Fruit fly (Drosophila melanogaster) whole organism, embryonic: Measurements from ENCODE around the gene PsGEF.

Experiments used
- ATbp ChIP-seq: fragments of 200-800 bp; sonication (Bioruptor generic); optimal IDR thresholded peaks from 2 replicates; lab custom pipeline; 2017; ENCODE audit warnings: missing biosample characterization, mild to moderate bottlenecking, missing genetic modification characterization, missing genetic modification reagents
- Asciz ChIP-seq: fragments of 200-800 bp; sonication (Bioruptor generic); optimal IDR thresholded peaks from 2 replicates; lab custom pipeline; 2017; ENCODE audit warnings: missing biosample characterization, mild to moderate bottlenecking, missing genetic modification characterization, missing genetic modification reagents
- BEAF-32 ChIP-seq: fragments of 200-800 bp; sonication (Bioruptor generic); optimal IDR thresholded peaks from 3 replicates; lab custom pipeline; 2017; ENCODE audit warnings: missing biosample characterization, missing genetic modification characterization, mild to moderate bottlenecking, moderate library complexity, missing genetic modification reagents
- CG10321 ChIP-seq: fragments of 200-800 bp; sonication (Bioruptor generic); IDR thresholded peaks from 2 replicates; pipeline ENCODE4 v1.3.6; 2022; ENCODE audit warnings: missing biosample characterization, missing genetic modification characterization
- CG10565 ChIP-seq: fragments of 200-800 bp; sonication (Bioruptor generic); optimal IDR thresholded peaks from 3 replicates; lab custom pipeline; 2016; ENCODE audit warnings: missing biosample characterization, mild to moderate bottlenecking, missing genetic modification characterization
- CG10654 ChIP-seq: fragments of 200-800 bp; sonication (Bioruptor generic); optimal IDR thresholded peaks from 2 replicates; lab custom pipeline; 2016; ENCODE audit warnings: missing biosample characterization, missing genetic modification characterization
- CG12104 ChIP-seq: fragments of 200-800 bp; sonication (Bioruptor generic); optimal IDR thresholded peaks from 3 replicates; lab custom pipeline; 2016; ENCODE audit warnings: missing biosample characterization, missing genetic modification characterization
- CG12155 ChIP-seq: fragments of 200-800 bp; sonication (Bioruptor generic); optimal IDR thresholded peaks from 3 replicates; lab custom pipeline; 2016; ENCODE audit warnings: missing biosample characterization, missing genetic modification characterization
- CG15479 ChIP-seq: fragments of 200-800 bp; sonication (Bioruptor generic); optimal IDR thresholded peaks from 3 replicates; lab custom pipeline; 2019; ENCODE audit warnings: missing biosample characterization, mild to moderate bottlenecking, missing genetic modification characterization, moderate library complexity
- CG16863 ChIP-seq: fragments of 200-800 bp; sonication (Bioruptor generic); optimal IDR thresholded peaks from 3 replicates; lab custom pipeline; 2016; ENCODE audit warnings: missing biosample characterization, missing genetic modification characterization
- CG17359 ChIP-seq: fragments of 200-800 bp; sonication (Bioruptor generic); optimal IDR thresholded peaks from 3 replicates; lab custom pipeline; 2018; ENCODE audit warnings: missing biosample characterization, mild to moderate bottlenecking, missing genetic modification characterization, moderate library complexity
- CG17612 ChIP-seq: fragments of 200-800 bp; sonication (Bioruptor generic); IDR thresholded peaks from 2 replicates; pipeline ENCODE4 v1.3.6; 2022; ENCODE audit warnings: missing biosample characterization, missing genetic modification characterization
- CG17829 ChIP-seq: fragments of 200-800 bp; optimal IDR thresholded peaks from 2 replicates; lab custom pipeline; 2019; ENCODE audit warnings: missing biosample characterization, mild to moderate bottlenecking, missing genetic modification characterization, moderate library complexity
- CG18619 ChIP-seq: fragments of 200-800 bp; sonication (Bioruptor generic); optimal IDR thresholded peaks from 3 replicates; lab custom pipeline; 2017; ENCODE audit warnings: missing biosample characterization, mild to moderate bottlenecking, missing genetic modification characterization
- CG2202 ChIP-seq: fragments of 200-800 bp; sonication (Bioruptor generic); optimal IDR thresholded peaks from 2 replicates; lab custom pipeline; 2018; ENCODE audit warnings: missing biosample characterization, mild to moderate bottlenecking, missing genetic modification characterization
- CG30431 ChIP-seq: fragments of 200-800 bp; sonication (Bioruptor generic); optimal IDR thresholded peaks from 2 replicates; lab custom pipeline; 2017; ENCODE audit warnings: missing biosample characterization, missing genetic modification characterization
- CG7928 ChIP-seq: fragments of 200-800 bp; sonication (Bioruptor generic); optimal IDR thresholded peaks from 2 replicates; lab custom pipeline; 2017; ENCODE audit warnings: missing biosample characterization, mild to moderate bottlenecking, missing genetic modification characterization
- CG7987 ChIP-seq: fragments of 200-800 bp; sonication (Bioruptor generic); optimal IDR thresholded peaks from 2 replicates; lab custom pipeline; 2018; ENCODE audit warnings: missing biosample characterization, mild to moderate bottlenecking, missing genetic modification characterization, moderate library complexity
- CG9817 ChIP-seq: fragments of 200-800 bp; sonication (Bioruptor generic); optimal IDR thresholded peaks from 2 replicates; lab custom pipeline; 2018; ENCODE audit warnings: missing biosample characterization, mild to moderate bottlenecking, missing genetic modification characterization, moderate library complexity
- Drgx ChIP-seq: fragments of 200-800 bp; sonication (Bioruptor generic); IDR thresholded peaks from 2 replicates; pipeline ENCODE4 v1.3.6; 2022; ENCODE audit warnings: missing biosample characterization, missing genetic modification characterization
- H15 ChIP-seq: fragments of 200-800 bp; sonication (Bioruptor generic); IDR thresholded peaks from 3 replicates; pipeline ENCODE4 v1.3.6; 2022; ENCODE audit warnings: missing biosample characterization, missing genetic modification characterization
- Hand ChIP-seq: fragments of 200-800 bp; sonication (Bioruptor generic); optimal IDR thresholded peaks from 2 replicates; lab custom pipeline; 2017; ENCODE audit warnings: mild to moderate bottlenecking, missing biosample characterization, missing genetic modification reagents, missing genetic modification characterization
- Hey ChIP-seq: fragments of 200-800 bp; sonication (Bioruptor generic); optimal IDR thresholded peaks from 3 replicates; lab custom pipeline; 2018; ENCODE audit warnings: missing biosample characterization, mild to moderate bottlenecking, missing genetic modification characterization
- Hr39 ChIP-seq: fragments of >200 bp; optimal IDR thresholded peaks from 2 replicates; lab custom pipeline; 2017
- Hr51 ChIP-seq, 2 experiments: fragments of 200-800 bp; sonication (Bioruptor generic); optimal IDR thresholded peaks; 2 replicates in 1 of 2; 3 replicates in 1 of 2; lab custom pipeline; 2016 to 2018; ENCODE audit warnings: missing biosample characterization in 2 of 2, missing genetic modification characterization in 2 of 2, mild to moderate bottlenecking in 1 of 2, moderate library complexity in 1 of 2
- Kr ChIP-seq: fragments of 200-800 bp; sonication (Bioruptor generic); optimal IDR thresholded peaks from 2 replicates; lab custom pipeline; 2017; ENCODE audit warnings: missing biosample characterization, mild to moderate bottlenecking, missing genetic modification characterization
- MBD-R2 ChIP-seq: fragments of 200-800 bp; sonication (Bioruptor generic); IDR thresholded peaks from 2 replicates; pipeline ENCODE4 v1.3.6; 2022; ENCODE audit warnings: missing biosample characterization, missing genetic modification characterization
- Med ChIP-seq: fragments of 200-800 bp; sonication (Bioruptor generic); peaks from one replicate; lab custom pipeline; 2016; ENCODE audit warnings: missing biosample characterization, missing genetic modification characterization, mild to moderate bottlenecking, inconsistent platforms, moderate library complexity
- Tbp ChIP-seq: fragments of >200 bp; optimal IDR thresholded peaks from 2 replicates; lab custom pipeline; 2018; ENCODE audit warnings: missing biosample characterization, missing genetic modification characterization
- Vsx1 ChIP-seq: fragments of 200-800 bp; sonication (Bioruptor generic); optimal IDR thresholded peaks from 2 replicates; lab custom pipeline; 2017; ENCODE audit warnings: missing biosample characterization, mild to moderate bottlenecking, missing genetic modification characterization, missing genetic modification reagents
- aop ChIP-seq: fragments of 200-800 bp; sonication (Bioruptor generic); IDR thresholded peaks from 2 replicates; pipeline ENCODE4 v1.3.6; 2022; ENCODE audit warnings: missing biosample characterization, missing genetic modification characterization
- ap ChIP-seq: fragments of 200-800 bp; sonication (Bioruptor generic); IDR thresholded peaks from 2 replicates; pipeline ENCODE4 v1.3.6; 2022; ENCODE audit warnings: missing biosample characterization, missing genetic modification characterization
- az2 ChIP-seq: fragments of 200-800 bp; sonication (Bioruptor generic); optimal IDR thresholded peaks from 3 replicates; lab custom pipeline; 2016; ENCODE audit warnings: missing biosample characterization, missing genetic modification characterization
- cad ChIP-seq: fragments of >200 bp; optimal IDR thresholded peaks from 2 replicates; lab custom pipeline; 2017; ENCODE audit warnings: missing biosample characterization, missing genetic modification characterization
- chm ChIP-seq: fragments of 200-800 bp; sonication (Bioruptor generic); IDR thresholded peaks from 2 replicates; pipeline ENCODE4 v1.3.6; 2022; ENCODE audit warnings: missing biosample characterization, missing genetic modification characterization
- croc ChIP-seq: fragments of 200-800 bp; sonication (Bioruptor generic); conservative IDR thresholded peaks from 3 replicates; pipeline ENCODE4 v1.3.6; 2022; ENCODE audit warnings: missing biosample characterization, missing genetic modification characterization
- ewg ChIP-seq: fragments of 200-800 bp; sonication (Bioruptor generic); optimal IDR thresholded peaks from 3 replicates; lab custom pipeline; 2017; ENCODE audit warnings: mild to moderate bottlenecking, missing biosample characterization, missing genetic modification reagents, missing genetic modification characterization
- hbn ChIP-seq: fragments of 200-800 bp; sonication (Bioruptor generic); IDR thresholded peaks from 2 replicates; pipeline ENCODE4 v1.3.6; 2022; ENCODE audit warnings: missing biosample characterization, missing genetic modification characterization; ENCODE audit not compliant: partially characterized antibody
- ind ChIP-seq: fragments of 200-800 bp; sonication (Bioruptor generic); optimal IDR thresholded peaks from 3 replicates; lab custom pipeline; 2016; ENCODE audit warnings: missing biosample characterization, missing genetic modification characterization
- maf-S ChIP-seq: fragments of 200-800 bp; sonication (Bioruptor generic); optimal IDR thresholded peaks from 2 replicates; lab custom pipeline; 2016; ENCODE audit warnings: missing biosample characterization, missing genetic modification characterization
- org-1 ChIP-seq: fragments of 200-800 bp; sonication (Bioruptor generic); optimal IDR thresholded peaks from 2 replicates; lab custom pipeline; 2017; ENCODE audit warnings: missing biosample characterization, missing genetic modification characterization
- pfk ChIP-seq: fragments of 200-800 bp; sonication (Bioruptor generic); optimal IDR thresholded peaks from 2 replicates; lab custom pipeline; 2018; ENCODE audit warnings: missing biosample characterization, mild to moderate bottlenecking, missing genetic modification characterization, moderate library complexity
- prd ChIP-seq, 3 experiments: fragments of >200 bp in 2 of 3; fragments of 200-800 bp in 1 of 3; sonication (Bioruptor generic) in 1 of 3; optimal IDR thresholded peaks in 2 of 3; IDR thresholded peaks in 1 of 3; 2 replicates in 2 of 3; 3 replicates in 1 of 3; pipeline versions ENCODE4 v1.3.6 to Lab custom; 2017 to 2022; ENCODE audit warnings: missing biosample characterization in 1 of 3, missing genetic modification characterization in 1 of 3
- shn ChIP-seq: fragments of 200-800 bp; sonication (Bioruptor generic); optimal IDR thresholded peaks from 3 replicates; lab custom pipeline; 2016; ENCODE audit warnings: missing biosample characterization, missing genetic modification characterization
- slp2 ChIP-seq: fragments of 200-800 bp; sonication (Bioruptor generic); optimal IDR thresholded peaks from 2 replicates; lab custom pipeline; 2016; ENCODE audit warnings: missing biosample characterization, missing genetic modification characterization
- trem ChIP-seq: fragments of 200-800 bp; optimal IDR thresholded peaks from 3 replicates; lab custom pipeline; 2019; ENCODE audit warnings: missing biosample characterization, mild to moderate bottlenecking, missing genetic modification characterization, moderate library complexity
- vnd ChIP-seq: fragments of 200-800 bp; sonication (Bioruptor generic); IDR thresholded peaks from 3 replicates; pipeline ENCODE4 v1.3.6; 2022; ENCODE audit warnings: missing biosample characterization, missing genetic modification characterization; ENCODE audit not compliant: partially characterized antibody
- wek ChIP-seq: fragments of 200-800 bp; sonication (Bioruptor generic); optimal IDR thresholded peaks from 3 replicates; lab custom pipeline; 2018; ENCODE audit warnings: missing biosample characterization, mild to moderate bottlenecking, missing genetic modification characterization, moderate library complexity
- wor ChIP-seq: fragments of 200-800 bp; sonication (Bioruptor generic); IDR thresholded peaks from 2 replicates; pipeline ENCODE4 v1.3.6; 2022; ENCODE audit warnings: missing biosample characterization, missing genetic modification characterization
- z ChIP-seq: fragments of 200-800 bp; sonication (Bioruptor generic); IDR thresholded peaks from 3 replicates; pipeline ENCODE4 v1.3.6; 2022; ENCODE audit warnings: missing biosample characterization, missing genetic modification characterization
- zfh2 ChIP-seq: fragments of 200-800 bp; sonication (Bioruptor generic); optimal IDR thresholded peaks from 2 replicates; lab custom pipeline; 2016; ENCODE audit warnings: missing biosample characterization, missing genetic modification characterization

The PsGEF gene

dm6 chrX:2329312-2329711 is 58.2 kb downstream of the PsGEF start (continued):
- peak; percentile 55 for TF ChIP-seq ewg
- no peak for TF ChIP-seq vnd (GFP tag; lab: Robert Waterston, UW)
- no peak for TF ChIP-seq Hr39
- peak; percentile 75 for TF ChIP-seq org-1 (GFP tag; lab: Kevin White, UChicago)
- TF ChIP-seq Tbp = no peak
- TF ChIP-seq Hand (GFP tag; lab: Kevin White, UChicago) = peak; percentile 2
- no peak for TF ChIP-seq CG10565 (GFP tag; lab: Kevin White, UChicago)
- no peak for TF ChIP-seq cad
- peak; percentile 72 for TF ChIP-seq wor (GFP tag; lab: Robert Waterston, UW)
- TF ChIP-seq hbn (GFP tag; lab: Robert Waterston, UW) = no peak
- TF ChIP-seq CG7928 = no peak
- TF ChIP-seq CG15479 (GFP tag; lab: Kevin White, UChicago) = no peak
- TF ChIP-seq CG17612 (GFP tag; lab: Robert Waterston, UW) = no peak
- TF ChIP-seq CG30431 (GFP tag; lab: Kevin White, UChicago) = peak; percentile 32
- TF ChIP-seq CG12104 (GFP tag; lab: Kevin White, UChicago) = no peak
- TF ChIP-seq shn (GFP tag; lab: Kevin White, UChicago) = peak; percentile 68
- peak; percentile 72; the same call in 1 of the 2 replicates for TF ChIP-seq chm
- peak; percentile 83 for TF ChIP-seq ATbp
- peak; percentile 29; the same call in 1 of the 2 replicates for TF ChIP-seq MBD-R2 (GFP tag; lab: Robert Waterston, UW)
- no peak for TF ChIP-seq Hey
- TF ChIP-seq CG12155 (GFP tag; lab: Kevin White, UChicago) = peak; percentile 73
- 0 out of 3 replicates have a peak, but pooled peaks have one; percentile 36 for TF ChIP-seq H15 (GFP tag; lab: Robert Waterston, UW)
- peak; percentile 51 for TF ChIP-seq zfh2
- TF ChIP-seq maf-S (GFP tag; lab: Kevin White, UChicago) = peak; percentile 84
- TF ChIP-seq az2 (GFP tag; lab: Kevin White, UChicago) = peak; percentile 82
- peak; percentile 31 for TF ChIP-seq Vsx1 (GFP tag; lab: Kevin White, UChicago)
- no peak for TF ChIP-seq z (GFP tag; lab: Robert Waterston, UW)
- no peak for TF ChIP-seq Kr
- TF ChIP-seq ap (GFP tag; lab: Robert Waterston, UW) = peak; percentile 66; the same call in 1 of the 2 replicates
- no peak for TF ChIP-seq pfk (GFP tag; lab: Kevin White, UChicago)
- peak; percentile 89 for TF ChIP-seq Med
- 0 out of 2 replicates have a peak, but pooled peaks have one; percentile 24 for TF ChIP-seq aop
- peak; percentile 64; the same call in 2 of the 3 replicates for TF ChIP-seq croc (GFP tag; lab: Robert Waterston, UW)
- TF ChIP-seq BEAF-32 = no peak
- TF ChIP-seq trem (tag; lab: Kevin White, UChicago) = no peak
- no peak for TF ChIP-seq wek (GFP tag; lab: Kevin White, UChicago)
- TF ChIP-seq prd (optimal IDR thresholded peaks at IDR 0.05; lab: Kevin White, UChicago) = no peak
- peak; percentile 85 for TF ChIP-seq prd (GFP tag; IDR thresholded peaks at IDR 0.05; lab: Robert Waterston, UW)
- TF ChIP-seq Asciz (GFP tag; lab: Kevin White, UChicago) = no peak
- TF ChIP-seq CG17359 (tag; lab: Kevin White, UChicago) = peak; percentile 67
- peak; percentile 54 for TF ChIP-seq CG9817
- peak; percentile 54 for TF ChIP-seq CG10654 (GFP tag; lab: Kevin White, UChicago)
- peak; percentile 87 for TF ChIP-seq CG16863 (GFP tag; lab: Kevin White, UChicago)
- peak; percentile 67 for TF ChIP-seq CG18619
- TF ChIP-seq slp2 (GFP tag; lab: Kevin White, UChicago) = no peak
- no peak for TF ChIP-seq Drgx (GFP tag; lab: Robert Waterston, UW)
- TF ChIP-seq CG10321 = no peak
- peak; percentile 3 for TF ChIP-seq CG7987 (GFP tag; lab: Kevin White, UChicago)
- peak; percentile 56 for TF ChIP-seq CG2202
- peak; percentile 80 for TF ChIP-seq Hr51 (GFP tag; optimal IDR thresholded peaks at IDR 0.05; lab: Kevin White, UChicago)
- peak; percentile 52 for TF ChIP-seq CG17829 (tag; lab: Kevin White, UChicago)
- TF ChIP-seq ind (GFP tag; lab: Kevin White, UChicago) = peak; percentile 74
